Worm (Caenorhabditis elegans): ENCODE measurements around the gene F15B10.3.

The F15B10.3 gene

ce11 chrIV:6602376-6602775, at the start of gene F15B10.3:
Gene F15B10.3 (plus strand): TSS chrIV:6602676.
- no peak for TF ChIP-seq ztf-6 (GFP tag; IDR thresholded peaks at IDR 0.05)
- no peak for TF ChIP-seq ceh-27 (GFP tag; optimal IDR thresholded peaks at IDR 0.05)
- no peak for TF ChIP-seq Y56A3A.18 (GFP tag; IDR thresholded peaks at IDR 0.05)
- no peak for TF ChIP-seq madf-8 (GFP tag; conservative IDR thresholded peaks at IDR 0.05)

- TF ChIP-seq nhr-80 (tag; optimal IDR thresholded peaks at IDR 0.05) = peak; percentile 96
- peak; percentile 12 for TF ChIP-seq pha-4 (tag; optimal IDR thresholded peaks at IDR 0.05)
- TF ChIP-seq nhr-90 (tag; optimal IDR thresholded peaks at IDR 0.05) = no peak
- TF ChIP-seq B0336.3 (GFP tag; IDR thresholded peaks at IDR 0.05) = peak; percentile 61; the same call in 1 of the 2 replicates
- no peak for TF ChIP-seq Y53G8AR.9 (GFP tag; conservative IDR thresholded peaks at IDR 0.05)
- peak; percentile 44 for TF ChIP-seq madf-10 (tag; optimal IDR thresholded peaks at IDR 0.05)
- TF ChIP-seq tlf-1 (GFP tag; optimal IDR thresholded peaks at IDR 0.05) = no peak
- TF ChIP-seq chd-7 (tag; optimal IDR thresholded peaks at IDR 0.05) = no peak
- no peak for TF ChIP-seq Y79H2A.3 (GFP tag; conservative IDR thresholded peaks at IDR 0.05)
- TF ChIP-seq let-607 (tag; optimal IDR thresholded peaks at IDR 0.05) = no peak
- TF ChIP-seq Y95B8A.8 (GFP tag; IDR thresholded peaks at IDR 0.05) = 0 out of 2 replicates have a peak, but pooled peaks have one; percentile 46
- no peak for TF ChIP-seq fkh-3 (tag; optimal IDR thresholded peaks at IDR 0.05)
- peak; percentile 25 for TF ChIP-seq tbp1 (GFP tag; optimal IDR thresholded peaks at IDR 0.05)
- peak; percentile 28 for TF ChIP-seq atf-7 (tag; optimal IDR thresholded peaks at IDR 0.05)
- peak; percentile 1 for TF ChIP-seq attf-5 (GFP tag; optimal IDR thresholded peaks at IDR 0.05)
- no peak for TF ChIP-seq cebp-1 (GFP tag; IDR thresholded peaks at IDR 0.05)
- peak; percentile 31 for TF ChIP-seq cebp-1 (tag; optimal IDR thresholded peaks at IDR 0.05)
- 0 out of 2 replicates have a peak, but pooled peaks have one; percentile 29 for TF ChIP-seq ekl-4 (GFP tag; IDR thresholded peaks at IDR 0.05)
- TF ChIP-seq F37B4.10 (GFP tag; IDR thresholded peaks at IDR 0.05) = no peak
- no peak for TF ChIP-seq nhr-120 (GFP tag; IDR thresholded peaks at IDR 0.05)
Observed at ce11 chrIV:6554865-6555264, 47.6 kb upstream of the F15B10.3 start.

ce11 chrIV:6555388-6556330, 46.8 kb upstream of the F15B10.3 start, which contains the start of gene paqr-1:
Gene paqr-1 (minus strand): TSS chrIV:6555438.
- TF ChIP-seq pha-4 (tag; optimal IDR thresholded peaks at IDR 0.05) (no peak), lsy-27 (tag; optimal IDR thresholded peaks at IDR 0.05; ENCODE audit: borderline replicate concordance, insufficient read depth) (no peak), lin-35 (GFP tag; optimal IDR thresholded peaks at IDR 0.05) (peak in 1 of 3 experiments; percentile 67), lin-54 (GFP tag; optimal IDR thresholded peaks at IDR 0.05) (peak; percentile 31), tbp1 (GFP tag; optimal IDR thresholded peaks at IDR 0.05) (peak; percentile 1), snpc-4 (GFP tag; optimal IDR thresholded peaks at IDR 0.05) (no peak), snpc-4 (tag; optimal IDR thresholded peaks at IDR 0.05) (peak in 1 of 4 experiments; percentile 21), ceh-58 (GFP tag; IDR thresholded peaks at IDR 0.05) (no peak), lin-26 (GFP tag; IDR thresholded peaks at IDR 0.05) (no peak), gei-17 (GFP tag; optimal IDR thresholded peaks at IDR 0.05) (no peak), T26A5.8 (tag; optimal IDR thresholded peaks at IDR 0.05) (no peak), ekl-4 (GFP tag; IDR thresholded peaks at IDR 0.05) (no peak), cebp-1 (GFP tag; IDR thresholded peaks at IDR 0.05) (peak; percentile 77), cebp-1 (tag; optimal IDR thresholded peaks at IDR 0.05) (peak; percentile 92), hlh-12 (tag; optimal IDR thresholded peaks at IDR 0.05) (no peak), zfh-2 (GFP tag; conservative IDR thresholded peaks at IDR 0.05) (no peak), ceh-91 (GFP tag; IDR thresholded peaks at IDR 0.05) (no peak), madf-8 (GFP tag; conservative IDR thresholded peaks at IDR 0.05) (no peak), efl-1 (GFP tag; optimal IDR thresholded peaks at IDR 0.05) (peak; percentile 12), attf-5 (GFP tag; optimal IDR thresholded peaks at IDR 0.05) (peak; percentile 7), F57C9.4 (tag; optimal IDR thresholded peaks at IDR 0.05) (no peak), C17E4.6 (GFP tag; IDR thresholded peaks at IDR 0.05) (no peak)

Data from whole organism, young adult.